Fruit fly (Drosophila melanogaster) whole organism, embryonic: Measurements from ENCODE around the gene yellow-b.

ENCODE experiments used
- Ada2b ChIP-seq: fragments of 200-800 bp; sonication (Bioruptor generic); IDR thresholded peaks from 2 replicates; pipeline ENCODE4 v1.3.6; 2022; ENCODE audit warnings: missing biosample characterization, missing genetic modification characterization
- Blimp-1 ChIP-seq: fragments of 200-800 bp; sonication (Bioruptor generic); optimal IDR thresholded peaks from 3 replicates; lab custom pipeline; 2018; ENCODE audit warnings: missing biosample characterization, missing genetic modification characterization, mild to moderate bottlenecking, moderate library complexity, missing genetic modification reagents
- CG10431 ChIP-seq: fragments of 200-800 bp; sonication (Bioruptor generic); optimal IDR thresholded peaks from 3 replicates; lab custom pipeline; 2018; ENCODE audit warnings: missing biosample characterization, mild to moderate bottlenecking, missing genetic modification characterization
- CG10462 ChIP-seq: fragments of 200-800 bp; sonication (Bioruptor generic); optimal IDR thresholded peaks from 2 replicates; lab custom pipeline; 2016; ENCODE audit warnings: missing biosample characterization, missing genetic modification characterization
- CG10565 ChIP-seq: fragments of 200-800 bp; sonication (Bioruptor generic); optimal IDR thresholded peaks from 3 replicates; lab custom pipeline; 2016; ENCODE audit warnings: missing biosample characterization, mild to moderate bottlenecking, missing genetic modification characterization
- CG11695 ChIP-seq: fragments of 200-800 bp; sonication (Bioruptor generic); IDR thresholded peaks from 3 replicates; pipeline ENCODE4 v1.3.6; 2022; ENCODE audit warnings: missing biosample characterization, missing genetic modification characterization
- CG11696 ChIP-seq: fragments of 200-800 bp; sonication (Bioruptor generic); IDR thresholded peaks from 2 replicates; pipeline ENCODE4 v1.3.6; 2022; ENCODE audit warnings: missing biosample characterization, missing genetic modification characterization
- CG11723 ChIP-seq: fragments of 200-800 bp; sonication (Bioruptor generic); optimal IDR thresholded peaks from 2 replicates; lab custom pipeline; 2017; ENCODE audit warnings: missing biosample characterization, mild to moderate bottlenecking, missing genetic modification characterization
- CG12236 ChIP-seq: fragments of 200-800 bp; sonication (Bioruptor generic); optimal IDR thresholded peaks from 2 replicates; lab custom pipeline; 2016; ENCODE audit warnings: missing biosample characterization, missing genetic modification characterization
- CG14860 ChIP-seq: fragments of 200-800 bp; sonication (Bioruptor generic); IDR thresholded peaks from 3 replicates; pipeline ENCODE4 v1.3.6; 2022; ENCODE audit warnings: missing biosample characterization, missing genetic modification characterization; ENCODE audit not compliant: partially characterized antibody
- CG15073 ChIP-seq: fragments of 200-800 bp; sonication (Bioruptor generic); optimal IDR thresholded peaks from 2 replicates; lab custom pipeline; 2016; ENCODE audit warnings: missing biosample characterization, missing genetic modification characterization
- CG15269 ChIP-seq: fragments of 200-800 bp; sonication (Bioruptor generic); optimal IDR thresholded peaks from 2 replicates; lab custom pipeline; 2018; ENCODE audit warnings: missing biosample characterization, mild to moderate bottlenecking, missing genetic modification characterization, moderate library complexity
- CG17568 ChIP-seq: fragments of 200-800 bp; sonication (Bioruptor generic); optimal IDR thresholded peaks from 2 replicates; lab custom pipeline; 2018; ENCODE audit warnings: missing biosample characterization, mild to moderate bottlenecking, missing genetic modification characterization, moderate library complexity
- CG2129 ChIP-seq: fragments of 200-800 bp; sonication (Bioruptor generic); IDR thresholded peaks from 2 replicates; pipeline ENCODE4 v1.3.6; 2022; ENCODE audit warnings: missing biosample characterization, missing genetic modification characterization; ENCODE audit not compliant: partially characterized antibody
- CG2199 ChIP-seq: fragments of 200-800 bp; sonication (Bioruptor generic); IDR thresholded peaks from 3 replicates; pipeline ENCODE4 v1.3.6; 2022; ENCODE audit warnings: missing biosample characterization, missing genetic modification characterization
- CG31441 ChIP-seq: fragments of 200-800 bp; sonication (Bioruptor generic); IDR thresholded peaks from 2 replicates; pipeline ENCODE4 v1.3.6; 2022; ENCODE audit warnings: missing biosample characterization, missing genetic modification characterization
- CG32532 ChIP-seq: fragments of 200-800 bp; sonication (Bioruptor generic); IDR thresholded peaks from 2 replicates; pipeline ENCODE4 v1.3.6; 2022; ENCODE audit warnings: missing biosample characterization, missing genetic modification characterization
- CG33557 ChIP-seq: fragments of 200-800 bp; sonication (Bioruptor generic); optimal IDR thresholded peaks from 2 replicates; lab custom pipeline; 2019; ENCODE audit warnings: missing biosample characterization, mild to moderate bottlenecking, missing genetic modification characterization, moderate library complexity
- CG3995 ChIP-seq: fragments of 200-800 bp; sonication (Bioruptor generic); optimal IDR thresholded peaks from 3 replicates; lab custom pipeline; 2016; ENCODE audit warnings: missing biosample characterization, missing genetic modification characterization
- CG43689 ChIP-seq: fragments of 200-800 bp; sonication (Bioruptor generic); IDR thresholded peaks from 2 replicates; pipeline ENCODE4 v1.3.6; 2022; ENCODE audit warnings: missing biosample characterization, missing genetic modification characterization
- CG6813 ChIP-seq: fragments of 200-800 bp; sonication (Bioruptor generic); optimal IDR thresholded peaks from 2 replicates; lab custom pipeline; 2017; ENCODE audit warnings: missing biosample characterization, missing genetic modification characterization, mild to moderate bottlenecking, moderate library complexity, missing genetic modification reagents
- CG7271 ChIP-seq: fragments of 200-800 bp; sonication (Bioruptor generic); optimal IDR thresholded peaks from 2 replicates; lab custom pipeline; 2018; ENCODE audit warnings: missing biosample characterization, mild to moderate bottlenecking, missing genetic modification characterization, moderate library complexity
- CG8089 ChIP-seq: fragments of 200-800 bp; sonication (Bioruptor generic); optimal IDR thresholded peaks from 3 replicates; lab custom pipeline; 2016; ENCODE audit warnings: missing biosample characterization, missing genetic modification characterization
- CG8290 ChIP-seq, 3 experiments: fragments of 200-800 bp; sonication (Bioruptor generic); optimal IDR thresholded peaks; 2 replicates each; lab custom pipeline; 2016 to 2019; ENCODE audit warnings: missing biosample characterization in 3 of 3, missing genetic modification characterization in 3 of 3, mild to moderate bottlenecking in 2 of 3, moderate library complexity in 1 of 3
- CG8478 ChIP-seq: fragments of >200 bp; optimal IDR thresholded peaks from 2 replicates; lab custom pipeline; 2018
- Ets65A ChIP-seq: fragments of 200-800 bp; sonication (Bioruptor generic); peaks from one replicate; lab custom pipeline; 2016; ENCODE audit warnings: missing biosample characterization, missing genetic modification characterization
- Med ChIP-seq: fragments of 200-800 bp; sonication (Bioruptor generic); peaks from one replicate; lab custom pipeline; 2016; ENCODE audit warnings: missing biosample characterization, missing genetic modification characterization, mild to moderate bottlenecking, inconsistent platforms, moderate library complexity
- Mrtf ChIP-seq: fragments of 200-800 bp; sonication (Bioruptor generic); IDR thresholded peaks from 3 replicates; pipeline ENCODE4 v1.3.6; 2022; ENCODE audit warnings: missing biosample characterization, missing genetic modification characterization
- Oaz ChIP-seq: fragments of 200-800 bp; sonication (Bioruptor generic); IDR thresholded peaks from 2 replicates; pipeline ENCODE4 v1.3.6; 2022; ENCODE audit warnings: missing biosample characterization, missing genetic modification characterization
- Rx ChIP-seq: fragments of 200-800 bp; sonication (Bioruptor generic); IDR thresholded peaks from 2 replicates; pipeline ENCODE4 v1.3.6; 2022; ENCODE audit warnings: missing biosample characterization, missing genetic modification characterization
- Six4 ChIP-seq: fragments of 200-800 bp; sonication (Bioruptor generic); optimal IDR thresholded peaks from 2 replicates; lab custom pipeline; 2016; ENCODE audit warnings: missing biosample characterization, missing genetic modification characterization
- Sox102F ChIP-seq: fragments of 200-800 bp; sonication (Bioruptor generic); optimal IDR thresholded peaks from 2 replicates; lab custom pipeline; 2018; ENCODE audit warnings: missing biosample characterization, mild to moderate bottlenecking, missing genetic modification characterization, moderate library complexity
- Taf1 ChIP-seq: fragments of 200-800 bp; sonication (Bioruptor generic); IDR thresholded peaks from 2 replicates; pipeline ENCODE4 v1.3.6; 2022; ENCODE audit warnings: missing biosample characterization, missing genetic modification characterization
- Vsx1 ChIP-seq: fragments of 200-800 bp; sonication (Bioruptor generic); optimal IDR thresholded peaks from 2 replicates; lab custom pipeline; 2017; ENCODE audit warnings: missing biosample characterization, mild to moderate bottlenecking, missing genetic modification characterization, missing genetic modification reagents
- ara ChIP-seq: fragments of 200-800 bp; sonication (Bioruptor generic); IDR thresholded peaks from 2 replicates; pipeline ENCODE4 v1.3.6; 2022; ENCODE audit warnings: missing biosample characterization, missing genetic modification characterization
- ato ChIP-seq: fragments of 200-800 bp; sonication (Bioruptor generic); IDR thresholded peaks from 2 replicates; pipeline ENCODE4 v1.3.6; 2022; ENCODE audit warnings: missing biosample characterization, missing genetic modification characterization; ENCODE audit not compliant: partially characterized antibody
- chn ChIP-seq: fragments of 200-800 bp; sonication (Bioruptor generic); optimal IDR thresholded peaks from 2 replicates; lab custom pipeline; 2016; ENCODE audit warnings: missing biosample characterization, missing genetic modification characterization
- danr ChIP-seq: fragments of 200-800 bp; sonication (Bioruptor generic); IDR thresholded peaks from 2 replicates; pipeline ENCODE4 v1.3.6; 2022; ENCODE audit warnings: missing biosample characterization, missing genetic modification characterization
- dpn ChIP-seq, 2 experiments: fragments of 200-800 bp; sonication (Bioruptor generic); optimal IDR thresholded peaks; 3 replicates each; lab custom pipeline; 2016; ENCODE audit warnings: missing biosample characterization in 2 of 2, missing genetic modification characterization in 2 of 2
- gro ChIP-seq: fragments of 200-800 bp; sonication (Bioruptor generic); optimal IDR thresholded peaks from 2 replicates; lab custom pipeline; 2016; ENCODE audit warnings: missing biosample characterization, missing genetic modification characterization
- hth ChIP-seq: fragments of >200 bp; optimal IDR thresholded peaks from 2 replicates; lab custom pipeline; 2017; ENCODE audit warnings: inconsistent platforms
- lmd ChIP-seq: fragments of 200-800 bp; sonication (Bioruptor generic); IDR thresholded peaks from 2 replicates; pipeline ENCODE4 v1.3.6; 2022; ENCODE audit warnings: missing biosample characterization, missing genetic modification characterization
- odd ChIP-seq: fragments of 200-800 bp; sonication (Bioruptor generic); optimal IDR thresholded peaks from 2 replicates; lab custom pipeline; 2017; ENCODE audit warnings: missing biosample characterization, mild to moderate bottlenecking, missing genetic modification characterization
- pb ChIP-seq: fragments of 200-800 bp; sonication (Bioruptor generic); optimal IDR thresholded peaks from 3 replicates; lab custom pipeline; 2016; ENCODE audit warnings: missing biosample characterization, missing genetic modification characterization
- peb ChIP-seq: fragments of 200-800 bp; sonication (Bioruptor generic); IDR thresholded peaks from 2 replicates; pipeline ENCODE4 v1.3.6; 2022; ENCODE audit warnings: missing biosample characterization, missing genetic modification characterization
- sc ChIP-seq, 3 experiments: fragments of >200 bp in 2 of 3; fragments of 200-800 bp in 1 of 3; sonication (Bioruptor generic) in 1 of 3; optimal IDR thresholded peaks; 2 replicates in 2 of 3; 3 replicates in 1 of 3; lab custom pipeline; 2017; ENCODE audit warnings: mild to moderate bottlenecking in 1 of 3, missing biosample characterization in 1 of 3, missing genetic modification characterization in 1 of 3, missing genetic modification reagents in 1 of 3
- sima ChIP-seq: fragments of 200-800 bp; sonication (Bioruptor generic); optimal IDR thresholded peaks from 2 replicates; lab custom pipeline; 2016; ENCODE audit warnings: missing biosample characterization, missing genetic modification characterization
- slbo ChIP-seq: fragments of 200-800 bp; sonication (Bioruptor generic); IDR thresholded peaks from 2 replicates; pipeline ENCODE4 v1.3.6; 2022; ENCODE audit warnings: missing biosample characterization, missing genetic modification characterization
- stwl ChIP-seq: fragments of 200-800 bp; sonication (Bioruptor generic); optimal IDR thresholded peaks from 3 replicates; lab custom pipeline; 2018; ENCODE audit warnings: missing biosample characterization, mild to moderate bottlenecking, missing genetic modification characterization, moderate library complexity
- tll ChIP-seq, 2 experiments: fragments of 200-800 bp in 1 of 2; fragments of >200 bp in 1 of 2; sonication (Bioruptor generic) in 1 of 2; optimal IDR thresholded peaks; 2 replicates each; lab custom pipeline; 2017 to 2019; ENCODE audit warnings: missing biosample characterization in 2 of 2, missing genetic modification characterization in 2 of 2, mild to moderate bottlenecking in 1 of 2, moderate library complexity in 1 of 2
- trem ChIP-seq: fragments of 200-800 bp; optimal IDR thresholded peaks from 3 replicates; lab custom pipeline; 2019; ENCODE audit warnings: missing biosample characterization, mild to moderate bottlenecking, missing genetic modification characterization, moderate library complexity
- zfh1 ChIP-seq: fragments of 200-800 bp; sonication (Bioruptor generic); IDR thresholded peaks from 3 replicates; pipeline ENCODE4 v1.3.6; 2022; ENCODE audit warnings: missing biosample characterization, missing genetic modification characterization

yellow-b gene

dm6 chr2L:16787548-16787947 lies 33.4 kb downstream of the yellow-b start (continued):
- TF ChIP-seq Med (peak; percentile 10), CG15269 (tag; lab: Kevin White, UChicago) (no peak), CG11723 (GFP tag; lab: Kevin White, UChicago) (no peak), CG11696 (GFP tag; lab: Robert Waterston, UW) (no peak), dpn (GFP tag; optimal IDR thresholded peaks at IDR 0.05; lab: Kevin White, UChicago) (no peak), CG17568 (GFP tag; lab: Kevin White, UChicago) (no peak), sima (GFP tag; lab: Kevin White, UChicago) (no peak), CG10462 (GFP tag; lab: Kevin White, UChicago) (no peak), danr (GFP tag; lab: Robert Waterston, UW) (no peak), CG32532 (no peak), Vsx1 (GFP tag; lab: Kevin White, UChicago) (no peak), Sox102F (GFP tag; lab: Kevin White, UChicago) (no peak), CG43689 (GFP tag; lab: Robert Waterston, UW) (no peak), CG11695 (GFP tag; lab: Robert Waterston, UW) (0 out of 3 replicates have a peak, but pooled peaks have one; percentile 15), Ets65A (peak; percentile 66), Taf1 (GFP tag; lab: Robert Waterston, UW) (no peak), peb (GFP tag; lab: Robert Waterston, UW) (no peak), lmd (no peak), CG2199 (no peak), slbo (0 out of 2 replicates have a peak, but pooled peaks have one; percentile 9), CG6813 (GFP tag; lab: Kevin White, UChicago) (no peak), CG10431 (GFP tag; lab: Kevin White, UChicago) (no peak), Mrtf (GFP tag; lab: Robert Waterston, UW) (no peak), CG2129 (GFP tag; lab: Robert Waterston, UW) (no peak), odd (no peak), CG12236 (GFP tag; lab: Kevin White, UChicago) (no peak), CG8089 (no peak), hth (no peak), CG15073 (GFP tag; lab: Kevin White, UChicago) (no peak), sc (optimal IDR thresholded peaks at IDR 0.05; lab: Kevin White, UChicago) (no peak), sc (GFP tag; optimal IDR thresholded peaks at IDR 0.05; lab: Kevin White, UChicago) (no peak), chn (GFP tag; lab: Kevin White, UChicago) (no peak), Ada2b (no peak), Blimp-1 (GFP tag; lab: Kevin White, UChicago) (no peak), gro (GFP tag; lab: Kevin White, UChicago) (no peak), ara (GFP tag; lab: Robert Waterston, UW) (no peak), zfh1 (GFP tag; lab: Robert Waterston, UW) (no peak), Rx (GFP tag; lab: Robert Waterston, UW) (no peak), stwl (tag; lab: Kevin White, UChicago) (peak; percentile 85), trem (no peak), CG8290 (GFP tag; optimal IDR thresholded peaks at IDR 0.05; lab: Kevin White, UChicago) (peak; percentile 85), CG8290 (tag; optimal IDR thresholded peaks at IDR 0.05; lab: Kevin White, UChicago) (peak in 1 of 2 experiments; percentile 38), Oaz (no peak), pb (GFP tag; lab: Kevin White, UChicago) (no peak), CG14860 (no peak), CG33557 (no peak), ato (no peak), CG8478 (lab: Kevin White, UChicago) (peak; percentile 73), CG7271 (no peak), CG31441 (no peak), Six4 (GFP tag; lab: Kevin White, UChicago) (no peak), tll (GFP tag; optimal IDR thresholded peaks at IDR 0.05; lab: Kevin White, UChicago) (no peak), CG3995 (GFP tag; lab: Kevin White, UChicago) (no peak), CG10565 (GFP tag; lab: Kevin White, UChicago) (no peak)
